Worm (Caenorhabditis elegans) whole organism, L1 larva: ENCODE results near the gene C42C1.9.

ENCODE experiments used
- alr-1 ChIP-seq: fragments of 200-800 bp; sonication (Bioruptor generic); optimal IDR thresholded peaks from 2 replicates; lab custom pipeline; 2018; ENCODE audit warnings: borderline replicate concordance, mild to moderate bottlenecking, missing genetic modification characterization, missing compliant biosample characterization
- aly-2 ChIP-seq: fragments of 150-350 bp; optimal IDR thresholded peaks from 2 replicates; lab custom pipeline; 2014; ENCODE audit warnings: missing biosample characterization, missing genetic modification characterization
- fos-1 ChIP-seq: fragments of 150-350 bp; optimal IDR thresholded peaks from 2 replicates; lab custom pipeline; 2014; ENCODE audit warnings: missing biosample characterization, missing genetic modification characterization
- irx-1 ChIP-seq: sonication (generic microtip); optimal IDR thresholded peaks from 2 replicates; lab custom pipeline; 2016; ENCODE audit warnings: missing genetic modification characterization, missing compliant biosample characterization
- isw-1 ChIP-seq: fragments of 200-800 bp; sonication (Bioruptor generic); IDR thresholded peaks from 2 replicates; pipeline ENCODE4 v1.3.6; 2022; ENCODE audit warnings: missing genetic modification characterization, missing compliant biosample characterization
- nhr-12 ChIP-seq: sonication (generic microtip); optimal IDR thresholded peaks from 2 replicates; lab custom pipeline; 2017; ENCODE audit warnings: missing biosample characterization, missing genetic modification characterization
- nhr-28 ChIP-seq: fragments of 150-350 bp; optimal IDR thresholded peaks from 2 replicates; lab custom pipeline; 2014; ENCODE audit warnings: missing biosample characterization, missing genetic modification characterization
- nhr-76 ChIP-seq: sonication (generic microtip); optimal IDR thresholded peaks from 2 replicates; lab custom pipeline; 2017; ENCODE audit warnings: missing biosample characterization, missing genetic modification characterization
- nhr-77 ChIP-seq: fragments of 150-350 bp; optimal IDR thresholded peaks from 2 replicates; lab custom pipeline; 2014; ENCODE audit warnings: missing biosample characterization, missing genetic modification characterization
- pax-3 ChIP-seq: fragments of 200-800 bp; sonication (Bioruptor generic); optimal IDR thresholded peaks from 2 replicates; lab custom pipeline; 2018; ENCODE audit warnings: mild to moderate bottlenecking, missing genetic modification characterization, moderate library complexity, missing compliant biosample characterization
- pqm-1 ChIP-seq: sonication (generic microtip); optimal IDR thresholded peaks from 3 replicates; lab custom pipeline; 2017; ENCODE audit warnings: missing biosample characterization, missing genetic modification characterization
- rnt-1 ChIP-seq: sonication (generic microtip); optimal IDR thresholded peaks from 2 replicates; lab custom pipeline; 2016; ENCODE audit warnings: mild to moderate bottlenecking, missing genetic modification characterization, moderate library complexity, missing compliant biosample characterization

DNA sequence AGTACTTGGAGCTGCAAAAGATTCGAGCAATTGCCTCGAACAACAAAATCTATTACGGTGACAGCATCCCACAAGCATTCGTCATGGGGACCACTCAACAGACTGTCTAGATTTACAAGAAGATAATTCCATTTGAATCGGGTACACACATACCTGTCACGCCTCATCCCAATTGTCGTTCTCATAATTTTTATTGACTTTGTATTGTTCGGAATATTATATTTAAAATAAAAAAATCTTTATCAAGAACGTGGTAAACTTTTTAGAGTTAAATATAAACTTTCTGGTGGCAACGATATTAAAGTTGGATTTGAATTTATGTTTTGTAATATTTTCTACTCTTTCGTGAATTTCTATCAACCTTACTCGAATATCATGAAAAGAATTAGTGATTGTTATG lies at the start of gene C42C1.9:
- TF ChIP-seq nhr-28 (tag; lab: Kevin White, UChicago) (no peak), fos-1 (tag; lab: Kevin White, UChicago) (no peak), isw-1 (GFP tag; lab: Robert Waterston, UW) (no peak), aly-2 (no peak), nhr-76 (tag; lab: Kevin White, UChicago) (no peak), pax-3 (tag; lab: Kevin White, UChicago) (no peak), rnt-1 (no peak), pqm-1 (no peak), alr-1 (tag; lab: Kevin White, UChicago) (no peak), nhr-77 (tag; lab: Kevin White, UChicago) (no peak), nhr-12 (no peak), irx-1 (tag; lab: Kevin White, UChicago) (no peak)
